Worm (Caenorhabditis elegans): ENCODE results near the gene nhr-164.

DNA sequence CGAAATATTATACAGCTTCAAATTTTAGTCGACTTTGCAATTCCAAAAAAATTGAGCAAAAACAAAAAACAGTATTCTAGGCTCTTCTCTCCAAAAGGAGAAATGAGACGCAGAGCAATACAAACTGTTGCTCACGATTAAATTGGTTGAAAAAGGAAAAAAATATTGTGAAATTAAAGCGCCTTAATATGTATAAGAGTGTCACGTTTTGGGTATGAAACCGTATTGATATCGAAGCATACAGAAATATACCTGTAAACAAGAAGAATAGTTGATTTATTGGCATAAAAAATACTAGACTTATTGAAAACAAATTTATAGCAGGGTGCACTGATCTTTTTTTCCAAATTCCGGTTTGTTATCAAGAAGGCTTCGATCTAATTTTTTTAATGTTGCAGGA is 30.3 kb upstream of the nhr-164 start, which contains the start of gene M01B2.13:
- TF ChIP-seq mxl-1 (tag; optimal IDR thresholded peaks at IDR 0.05) (no peak), ama-1 (optimal IDR thresholded peaks at IDR 0.05) (no peak), ama-1 (GFP tag; optimal IDR thresholded peaks at IDR 0.05) (no peak), F52B5.7 (tag; optimal IDR thresholded peaks at IDR 0.05) (no peak), egl-44 (GFP tag; IDR thresholded peaks at IDR 0.05) (no peak), gei-17 (GFP tag; optimal IDR thresholded peaks at IDR 0.05) (no peak), snpc-4 (GFP tag; optimal IDR thresholded peaks at IDR 0.05) (no peak), snpc-4 (tag; optimal IDR thresholded peaks at IDR 0.05) (no peak), ztf-28 (GFP tag; IDR thresholded peaks at IDR 0.05) (no peak), B0035.1 (tag; optimal IDR thresholded peaks at IDR 0.05) (no peak)

Measured in whole organism, young adult.